Fruit fly (Drosophila melanogaster) whole organism, larva: ENCODE results near the gene Drsl6.
A peak's percentile ranks its signal among the peaks of the same experiment; 100 is the strongest.

Source experiments
- noc ChIP-seq: fragments of 200-800 bp; sonication (Bioruptor generic); optimal IDR thresholded peaks from 3 replicates; lab custom pipeline; 2019; ENCODE audit warnings: missing biosample characterization, mild to moderate bottlenecking, missing genetic modification characterization, moderate library complexity

Gene Drsl6

DNA sequence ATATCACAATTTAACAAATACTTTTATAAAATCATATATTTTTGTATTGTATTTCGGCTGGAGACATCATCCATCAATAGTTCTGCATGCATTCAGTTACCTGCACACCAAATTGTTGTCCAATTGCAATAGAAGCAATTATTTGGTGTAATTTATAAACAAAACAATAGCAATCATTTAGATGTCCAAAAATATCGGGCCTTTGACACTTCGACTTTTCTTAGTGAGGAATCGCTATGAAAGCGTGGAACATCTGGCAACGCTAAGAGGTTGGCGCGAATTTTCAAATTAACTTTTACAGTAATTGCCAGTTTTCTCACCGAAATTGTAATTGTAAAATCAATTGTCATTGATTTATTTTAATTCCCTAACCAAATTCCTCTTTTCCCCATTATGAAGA lies 1.4 kb downstream of the Drsl6 start, which contains the start of gene CG14969:
Gene CG14969 (minus strand): TSS at position 195 of the 400 bp plus-strand sequence.
- TF ChIP-seq noc (tag; lab: Kevin White, UChicago) = no peak

DNA sequence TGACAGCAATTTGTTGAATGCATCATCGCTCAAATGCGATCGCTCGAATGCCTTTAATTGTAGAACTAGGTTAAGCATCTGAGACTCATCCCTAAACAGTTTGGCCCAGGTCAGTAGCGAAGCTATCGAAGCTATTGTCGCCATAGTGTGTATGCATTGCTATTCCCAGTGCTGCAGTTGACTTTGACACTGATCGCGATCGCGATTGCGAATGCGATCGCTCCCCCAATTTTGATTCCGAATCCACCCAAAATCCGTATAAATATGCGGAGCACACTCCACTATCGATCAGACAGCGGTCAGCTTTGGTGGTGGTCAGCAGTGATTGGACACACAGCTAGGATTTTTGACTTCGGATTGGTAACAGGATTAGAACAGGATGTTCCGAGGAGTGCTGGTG lies 6.5 kb downstream of the Drsl6 start, which contains the start of gene CG14961:
Gene CG14961 (plus strand): TSS at position 301 of the 400 bp plus-strand sequence.
- TF ChIP-seq noc (tag; lab: Kevin White, UChicago) = no peak

DNA sequence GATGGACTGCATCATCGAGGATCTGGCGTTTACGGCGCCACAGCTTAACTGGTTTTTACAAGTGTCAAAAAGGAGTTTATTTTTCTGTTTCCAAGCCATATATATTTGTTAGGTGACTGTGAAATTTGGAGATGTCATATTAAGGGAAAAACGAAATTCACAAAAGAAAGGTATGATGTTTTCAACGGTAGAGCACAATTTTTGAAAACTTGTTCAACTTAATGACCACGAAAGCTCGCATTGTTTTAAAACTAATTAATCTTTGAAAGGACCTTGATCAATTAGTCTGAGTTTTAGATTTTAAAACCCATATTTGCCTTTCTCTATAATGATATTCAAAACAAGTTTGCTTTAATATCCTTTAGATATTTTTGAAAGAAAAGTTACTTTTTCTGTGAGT lies 7.4 kb downstream of the Drsl6 start, which contains the start of gene Strip:
Gene Strip (minus strand): TSS at position 101 of the 400 bp plus-strand sequence.
- TF ChIP-seq noc (tag; lab: Kevin White, UChicago) = no peak

DNA sequence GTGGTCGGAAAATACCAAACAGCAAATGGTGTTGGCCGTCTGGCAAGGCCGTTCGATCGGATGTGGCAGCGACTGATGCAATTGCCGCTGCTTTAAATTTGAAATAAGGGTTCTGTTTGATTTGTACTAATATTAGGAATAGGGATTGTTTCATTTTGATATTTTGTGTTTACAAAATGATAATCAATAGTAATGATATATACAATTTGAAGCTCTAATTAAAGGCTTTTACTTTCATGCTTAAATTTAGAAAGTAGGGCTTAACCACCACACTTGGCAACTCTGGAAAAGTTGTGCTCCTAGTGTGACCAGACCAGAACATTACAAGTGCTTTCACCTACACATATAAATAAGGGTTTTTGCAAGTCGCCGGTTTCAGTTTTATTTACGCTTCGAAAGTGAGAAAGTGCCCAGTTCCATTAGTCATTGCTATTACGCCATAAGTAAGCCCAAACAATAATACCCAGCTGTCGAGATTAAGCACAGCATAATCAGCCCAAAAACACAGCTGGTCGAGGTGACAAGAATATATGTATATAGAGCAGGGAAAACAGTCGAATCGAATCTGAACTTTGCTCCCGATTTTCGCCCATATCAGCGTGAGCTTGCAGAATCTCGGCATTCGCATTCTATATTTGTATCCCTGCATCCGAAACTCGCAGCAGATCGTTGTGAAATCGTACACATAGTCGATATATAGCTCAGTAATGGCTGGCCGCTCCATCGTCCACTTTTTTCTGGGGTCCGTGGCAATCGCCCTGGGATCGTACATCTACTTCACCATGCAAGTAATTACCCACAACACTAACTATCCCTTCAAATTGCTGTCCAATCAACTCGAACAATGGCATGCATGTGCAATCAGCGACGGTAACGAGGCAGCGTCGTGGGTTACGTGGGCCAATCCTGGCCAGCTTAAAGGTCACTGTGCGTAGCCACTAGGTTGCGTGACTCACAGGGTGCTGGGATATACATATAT lies 10.0 kb downstream of the Drsl6 start, which contains the start of gene Gtpx:
Gene Gtpx (plus strand): TSS at position 341 of the 979 bp plus-strand sequence.
- peak; percentile 30 for TF ChIP-seq noc (tag; lab: Kevin White, UChicago)

DNA sequence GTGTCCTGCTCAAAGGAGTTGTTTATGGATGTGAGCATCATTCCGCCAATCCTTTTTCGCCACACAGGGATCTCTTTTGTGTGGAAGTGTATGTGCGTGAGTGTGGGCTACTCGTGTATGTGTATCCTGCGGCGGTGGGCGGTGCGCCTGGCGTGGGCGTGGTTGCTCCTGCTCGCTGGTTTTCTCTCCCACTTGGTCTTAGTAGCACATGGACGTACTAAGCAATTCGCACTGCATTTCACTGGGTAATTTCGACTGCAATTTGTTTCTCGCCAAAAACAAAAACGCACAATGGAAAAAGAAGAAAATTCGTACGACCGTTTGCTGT lies 10.7 kb downstream of the Drsl6 start:
- no peak for TF ChIP-seq noc (tag; lab: Kevin White, UChicago)

DNA sequence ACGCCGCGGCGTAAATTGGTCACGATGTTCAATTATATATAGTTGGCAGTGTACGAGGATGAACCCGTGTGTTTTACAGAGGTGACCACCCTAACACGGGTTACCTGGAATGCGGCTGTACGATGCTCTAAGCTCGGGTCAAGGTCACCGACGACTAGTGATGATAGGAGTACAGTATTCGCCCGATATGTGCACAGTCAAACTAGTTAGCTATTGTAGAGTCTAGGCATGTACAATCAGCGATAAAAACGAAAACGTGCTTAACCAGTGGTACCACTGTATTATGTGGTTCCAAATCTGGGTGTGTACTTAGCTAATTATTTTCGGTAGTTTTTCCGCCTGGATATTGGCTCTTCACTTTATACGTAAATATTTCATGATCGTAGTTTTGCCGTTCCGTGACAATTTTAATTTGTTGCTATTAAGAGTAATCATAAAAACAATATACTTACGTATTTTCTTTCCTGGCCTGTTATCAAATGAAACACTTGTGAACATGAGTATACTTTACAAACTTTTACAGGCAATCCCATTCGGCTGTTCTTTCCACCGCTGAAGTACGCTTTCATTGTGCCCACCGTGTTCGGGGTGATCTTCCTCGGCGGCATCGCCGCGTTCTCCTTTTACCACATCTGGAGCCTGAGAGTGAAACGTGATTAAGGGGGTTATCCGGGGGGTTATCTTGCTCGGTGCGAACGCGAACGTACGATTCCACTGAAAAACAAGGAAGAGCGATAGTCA lies 16.1 kb downstream of the Drsl6 start:
- TF ChIP-seq noc (tag; lab: Kevin White, UChicago) = peak; percentile 69

DNA sequence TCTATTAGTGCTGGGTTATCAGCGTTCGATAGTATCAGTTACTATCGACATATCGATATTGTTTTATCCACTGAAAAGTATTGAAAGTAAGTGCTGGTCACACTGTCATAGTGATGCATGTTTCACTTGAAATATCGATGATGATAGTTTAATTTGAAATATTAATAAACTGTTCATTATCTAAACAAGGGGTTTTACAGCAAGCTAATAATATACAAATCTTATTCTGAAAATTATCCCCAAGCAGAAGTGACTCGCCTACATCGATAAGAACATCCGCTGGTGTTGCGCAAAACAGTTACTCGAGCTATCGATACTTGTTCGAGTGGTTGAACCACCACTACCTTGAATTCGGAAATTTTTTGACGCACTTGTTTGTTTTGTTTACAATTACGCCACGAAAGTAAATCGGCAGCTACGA lies 17.0 kb downstream of the Drsl6 start, which contains the start of the genes PIG-C, CG12016 and Dpm2:
Gene PIG-C (minus strand): TSS at position 10 of the 421 bp plus-strand sequence.
Gene CG12016 (plus strand): TSS at position 333 of the 421 bp plus-strand sequence.
Gene Dpm2 (plus strand): TSS at position 333 of the 421 bp plus-strand sequence.
- TF ChIP-seq noc (tag; lab: Kevin White, UChicago) = peak; percentile 16

DNA sequence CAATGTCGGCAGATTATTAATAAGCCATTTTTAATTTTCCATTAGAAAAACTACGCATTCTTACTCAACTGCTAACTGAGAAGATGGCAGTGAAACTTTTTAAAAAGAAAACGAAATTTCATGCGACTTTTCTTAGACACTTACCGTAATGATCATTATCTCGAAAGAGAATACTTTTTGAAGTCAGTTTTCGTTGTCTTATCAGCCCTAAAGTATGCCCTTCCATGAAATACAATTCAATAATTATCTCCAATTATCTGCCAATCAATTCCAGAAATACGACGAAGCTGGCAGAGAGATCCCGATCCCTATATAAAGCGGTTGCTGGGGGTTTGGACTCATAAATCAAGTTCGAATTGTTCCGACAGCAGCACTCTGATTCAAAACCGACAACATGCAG lies 19.8 kb downstream of the Drsl6 start, which contains the start of gene Drsl5:
Gene Drsl5 (plus strand): TSS at position 341 of the 400 bp plus-strand sequence.
- no peak for TF ChIP-seq noc (tag; lab: Kevin White, UChicago)

DNA sequence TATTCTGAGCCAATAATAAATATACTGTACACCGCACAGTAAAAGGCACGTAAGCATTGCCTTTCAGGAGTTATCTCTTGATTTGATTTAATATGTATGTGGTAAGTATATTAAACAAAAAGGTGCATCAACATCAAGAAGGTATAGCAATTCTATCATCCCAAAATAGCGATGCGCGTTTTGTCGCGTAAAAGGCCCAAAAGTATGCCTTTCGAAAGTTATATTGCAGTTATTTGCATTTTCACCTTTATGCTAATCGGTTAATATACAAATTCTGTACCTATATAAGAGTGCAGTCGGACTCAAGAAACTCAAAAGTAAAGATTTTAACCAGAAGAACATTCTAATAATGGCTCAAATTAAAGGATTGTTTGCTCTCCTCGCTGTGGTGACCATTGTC lies 20.9 kb downstream of the Drsl6 start, which contains the start of gene Drsl4:
Gene Drsl4 (plus strand): TSS at position 333 of the 400 bp plus-strand sequence.
- TF ChIP-seq noc (tag; lab: Kevin White, UChicago) = no peak

DNA sequence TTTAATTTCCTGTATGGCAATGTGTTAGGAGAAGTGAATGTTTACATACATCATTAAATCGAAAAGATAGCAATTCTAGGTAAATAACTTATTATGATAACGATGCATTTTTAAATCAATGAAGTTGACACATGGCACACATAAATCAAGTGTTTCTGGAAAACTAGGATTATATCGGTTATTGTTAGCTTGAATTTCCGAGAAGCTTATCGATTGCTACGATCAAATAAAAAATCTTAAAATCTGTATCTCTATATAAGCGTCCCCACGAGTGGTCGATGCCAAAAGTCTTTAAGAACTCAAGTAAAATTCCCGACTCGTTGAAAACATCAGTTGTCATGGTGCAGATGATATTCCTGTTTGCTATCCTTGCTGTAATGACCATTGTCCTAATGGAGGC lies 21.5 kb downstream of the Drsl6 start, which contains the start of gene Drsl3:
Gene Drsl3 (plus strand): TSS at position 301 of the 400 bp plus-strand sequence.
- no peak for TF ChIP-seq noc (tag; lab: Kevin White, UChicago)

DNA sequence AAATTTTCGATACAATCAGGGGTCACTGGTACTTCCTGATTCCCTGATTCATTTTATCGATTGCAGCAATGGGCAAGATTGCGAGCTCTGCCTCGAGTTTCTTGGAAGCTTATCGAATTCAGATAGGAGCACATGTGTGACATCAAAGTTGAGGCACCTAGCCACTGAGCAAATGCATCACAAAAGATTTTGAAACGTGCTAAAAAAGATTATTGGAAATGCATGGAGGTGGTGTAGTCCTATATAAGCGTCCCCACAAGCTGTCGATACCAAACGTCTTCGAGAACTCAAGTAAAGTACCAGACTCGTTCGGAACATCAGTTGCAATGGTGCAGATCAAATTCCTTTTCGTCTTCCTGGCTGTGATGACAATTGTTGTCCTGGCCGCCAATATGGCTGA lies 22.2 kb downstream of the Drsl6 start, which contains the start of gene Drsl2:
Gene Drsl2 (plus strand): TSS at position 301 of the 400 bp plus-strand sequence.
- TF ChIP-seq noc (tag; lab: Kevin White, UChicago) = no peak

DNA sequence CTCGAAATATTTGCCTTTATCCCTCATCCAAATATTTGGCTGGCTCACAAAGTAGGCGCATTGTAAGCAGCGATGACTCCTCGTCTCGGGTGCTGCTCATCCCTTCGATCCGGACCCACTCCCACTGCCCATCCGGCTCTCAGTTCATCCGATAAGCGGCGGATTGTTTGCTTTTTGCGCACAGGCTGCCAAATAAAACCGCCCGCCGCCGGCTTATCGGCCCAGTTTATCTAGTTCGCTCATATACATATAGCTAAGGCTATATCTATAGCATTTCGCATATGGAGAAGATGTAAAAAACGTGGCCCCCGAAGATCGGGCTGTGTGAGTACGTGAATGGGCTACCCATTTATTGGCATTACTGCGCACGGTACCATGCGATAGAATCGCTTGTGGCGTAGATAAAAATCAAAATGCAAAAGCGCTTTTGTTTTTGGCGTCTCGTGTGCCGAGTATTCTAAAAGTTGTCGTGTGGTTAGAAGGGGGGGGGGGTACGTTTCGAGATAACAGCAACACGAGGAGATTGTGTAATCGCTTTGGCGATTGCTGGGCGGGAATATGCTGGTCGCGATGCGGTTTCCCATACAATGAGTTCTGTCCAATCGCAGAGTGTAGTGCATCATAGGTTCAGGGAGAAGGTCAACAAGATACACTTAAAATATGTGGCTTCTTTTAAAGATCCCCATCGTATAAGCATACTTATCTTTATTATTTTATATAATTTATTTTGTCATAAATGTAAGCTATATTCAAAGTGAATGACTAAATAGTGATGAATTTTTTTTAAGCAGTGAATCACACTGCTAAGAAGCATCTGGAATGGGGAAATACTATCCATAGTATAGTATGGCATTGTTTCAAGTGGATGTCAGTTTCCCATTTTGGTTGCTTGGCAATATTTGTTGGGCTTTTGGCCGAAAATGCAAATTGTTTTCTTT lies 27.3 kb downstream of the Drsl6 start:
- peak; percentile 49 for TF ChIP-seq noc (tag; lab: Kevin White, UChicago)

DNA sequence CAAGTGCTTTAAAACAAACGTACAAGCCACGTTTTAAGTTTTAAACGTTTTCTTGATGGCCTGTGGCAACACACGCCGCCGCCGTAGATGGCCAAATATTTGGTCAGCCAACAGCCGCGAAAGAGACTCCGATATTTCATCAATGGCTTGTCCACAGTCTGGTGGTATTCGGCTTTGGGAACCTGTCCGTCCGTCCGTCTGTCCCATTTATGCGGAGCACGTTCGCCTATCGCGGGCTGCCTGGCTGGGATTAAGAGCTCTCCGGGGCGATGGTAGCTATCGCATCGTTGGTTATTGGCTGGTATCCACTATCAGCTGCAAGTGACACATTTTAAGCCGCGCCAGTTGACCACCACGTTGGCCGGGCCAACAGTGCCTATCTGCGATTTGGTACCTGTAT lies 28.6 kb downstream of the Drsl6 start:
- no peak for TF ChIP-seq noc (tag; lab: Kevin White, UChicago)

DNA sequence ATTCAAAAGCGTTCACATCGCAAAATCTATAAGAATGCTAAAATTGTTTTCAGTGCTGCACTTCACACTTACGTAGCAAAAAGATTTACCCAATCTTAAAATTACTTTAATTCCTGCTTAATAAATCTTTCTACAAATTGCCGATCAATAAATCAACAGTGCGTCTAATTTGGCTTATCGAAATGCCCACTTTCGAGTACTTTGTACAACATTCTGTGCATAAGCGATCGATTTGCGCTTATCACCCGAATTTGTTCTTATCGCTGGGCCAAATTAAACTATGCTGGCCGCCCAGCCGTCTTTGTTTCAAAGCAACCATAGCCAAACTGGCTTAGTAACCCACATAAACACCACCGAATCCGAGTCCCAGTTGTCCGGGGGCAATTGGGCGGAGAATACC lies 29.7 kb downstream of the Drsl6 start:
- TF ChIP-seq noc (tag; lab: Kevin White, UChicago) = peak; percentile 83
